Worm (Caenorhabditis elegans): ENCODE measurements around the gene R05G6.4.

ce11 chrIV:7487554-7488456 lies 25.2 kb upstream of the R05G6.4 start, which contains the start of the genes his-60 and his-59:
- TF ChIP-seq nhr-23 (tag; optimal IDR thresholded peaks at IDR 0.05) (no peak), ztf-11 (tag; optimal IDR thresholded peaks at IDR 0.05) (no peak)
